Worm (Caenorhabditis elegans): ENCODE data around the gene K07F5.12.

The K07F5.12 gene

ce11 chrIV:9872786-9873185, 17.0 kb downstream of the K07F5.12 start (continued):
- TF ChIP-seq nhr-6 (tag; optimal IDR thresholded peaks at IDR 0.05) (no peak), Y75B8A.6 (GFP tag; IDR thresholded peaks at IDR 0.05) (no peak), snpc-4 (tag; optimal IDR thresholded peaks at IDR 0.05) (no peak), zfp-2 (tag; optimal IDR thresholded peaks at IDR 0.05) (no peak), aly-2 (tag; optimal IDR thresholded peaks at IDR 0.05) (no peak), dmd-8 (GFP tag; IDR thresholded peaks at IDR 0.05) (no peak), vab-7 (GFP tag; IDR thresholded peaks at IDR 0.05) (no peak), nhr-76 (tag; optimal IDR thresholded peaks at IDR 0.05) (no peak), daf-12 (tag; optimal IDR thresholded peaks at IDR 0.05) (no peak), hlh-30 (tag; optimal IDR thresholded peaks at IDR 0.05; ENCODE audit: insufficient read depth) (peak; percentile 43), mes-2 (tag; optimal IDR thresholded peaks at IDR 0.05; ENCODE audit: poor library complexity, severe bottlenecking) (peak; percentile 9), duxl-1 (tag; optimal IDR thresholded peaks at IDR 0.05; ENCODE audit: poor library complexity) (no peak), dmd-9 (GFP tag; IDR thresholded peaks at IDR 0.05) (no peak), ceh-28 (tag; optimal IDR thresholded peaks at IDR 0.05) (no peak), Y48G9A.11 (GFP tag; IDR thresholded peaks at IDR 0.05) (no peak), mdt-29 (GFP tag; IDR thresholded peaks at IDR 0.05) (no peak), ceh-82 (tag; optimal IDR thresholded peaks at IDR 0.05) (no peak), set-16 (GFP tag; IDR thresholded peaks at IDR 0.05) (no peak), ceh-62 (tag; optimal IDR thresholded peaks at IDR 0.05) (no peak), spr-3 (GFP tag; optimal IDR thresholded peaks at IDR 0.05) (no peak), jun-1 (tag; optimal IDR thresholded peaks at IDR 0.05) (no peak), lim-7 (GFP tag; IDR thresholded peaks at IDR 0.05) (no peak), unc-39 (tag; optimal IDR thresholded peaks at IDR 0.05) (no peak), mdl-1 (tag; optimal IDR thresholded peaks at IDR 0.05) (peak in 1 of 2 experiments; percentile 44), madf-5 (GFP tag; IDR thresholded peaks at IDR 0.05) (no peak), dpl-1 (GFP tag; optimal IDR thresholded peaks at IDR 0.05) (no peak), zfp-3 (GFP tag; conservative IDR thresholded peaks at IDR 0.05) (no peak), nhr-48 (tag; optimal IDR thresholded peaks at IDR 0.05) (no peak), D1046.2 (GFP tag; IDR thresholded peaks at IDR 0.05) (no peak), cey-2 (tag; optimal IDR thresholded peaks at IDR 0.05; ENCODE audit: borderline replicate concordance, insufficient read depth) (no peak), madf-9 (GFP tag; conservative IDR thresholded peaks at IDR 0.05) (no peak), ZK546.5 (tag; optimal IDR thresholded peaks at IDR 0.05) (no peak), mep-1 (tag; optimal IDR thresholded peaks at IDR 0.05) (peak; percentile 30), pha-4 (GFP tag; IDR thresholded peaks at IDR 0.05) (no peak), pha-4 (tag; optimal IDR thresholded peaks at IDR 0.05) (no peak), ceh-20 (GFP tag; IDR thresholded peaks at IDR 0.05) (no peak), daf-19 (GFP tag; conservative IDR thresholded peaks at IDR 0.05) (no peak), lin-1 (GFP tag; IDR thresholded peaks at IDR 0.05) (no peak), Y5F2A.4 (GFP tag; optimal IDR thresholded peaks at IDR 0.05) (no peak), F26F4.8 (GFP tag; conservative IDR thresholded peaks at IDR 0.05) (no peak), ztf-11 (tag; optimal IDR thresholded peaks at IDR 0.05) (no peak), fos-1 (tag; optimal IDR thresholded peaks at IDR 0.05) (no peak), nhr-77 (tag; optimal IDR thresholded peaks at IDR 0.05) (no peak), mxl-3 (GFP tag; optimal IDR thresholded peaks at IDR 0.05) (no peak), ztf-7 (tag; optimal IDR thresholded peaks at IDR 0.05) (no peak), lsy-2 (tag; optimal IDR thresholded peaks at IDR 0.05) (peak in 1 of 2 experiments; percentile 19), spr-1 (tag; optimal IDR thresholded peaks at IDR 0.05) (no peak), R02D3.7 (tag; optimal IDR thresholded peaks at IDR 0.05) (no peak), F49E8.2 (tag; optimal IDR thresholded peaks at IDR 0.05; ENCODE audit: borderline replicate concordance) (no peak), fkh-10 (GFP tag; optimal IDR thresholded peaks at IDR 0.05) (no peak), pqm-1 (tag; optimal IDR thresholded peaks at IDR 0.05) (peak; percentile 69), lin-38 (GFP tag; IDR thresholded peaks at IDR 0.05) (no peak), hlh-11 (tag; optimal IDR thresholded peaks at IDR 0.05) (peak; percentile 47)
